Fruit fly (Drosophila melanogaster) whole organism, prepupa: ENCODE data around the gene CG43373.

Source experiments
- Blimp-1 ChIP-seq: fragments of 200-800 bp; sonication (Bioruptor generic); optimal IDR thresholded peaks from 3 replicates; lab custom pipeline; 2017; ENCODE audit warnings: missing biosample characterization, missing genetic modification characterization, mild to moderate bottlenecking, moderate library complexity, missing genetic modification reagents
- CG10631 ChIP-seq: fragments of 200-800 bp; sonication (Bioruptor generic); optimal IDR thresholded peaks from 2 replicates; lab custom pipeline; 2016; ENCODE audit warnings: missing biosample characterization, missing genetic modification characterization
- CG10669 ChIP-seq: fragments of 200-800 bp; sonication (Bioruptor generic); optimal IDR thresholded peaks from 3 replicates; lab custom pipeline; 2018; ENCODE audit warnings: missing biosample characterization, mild to moderate bottlenecking, missing genetic modification characterization, moderate library complexity
- CG11294 ChIP-seq: fragments of 200-800 bp; sonication (Bioruptor generic); IDR thresholded peaks from 2 replicates; pipeline ENCODE4 v1.3.6; 2022; ENCODE audit warnings: missing biosample characterization, missing genetic modification characterization
- CG11762 ChIP-seq: fragments of 200-800 bp; sonication (Bioruptor generic); optimal IDR thresholded peaks from 3 replicates; lab custom pipeline; 2016; ENCODE audit warnings: missing biosample characterization, missing genetic modification characterization; ENCODE audit not compliant: insufficient read depth
- CG11902 ChIP-seq: fragments of 200-800 bp; sonication (Bioruptor generic); optimal IDR thresholded peaks from 3 replicates; lab custom pipeline; 2016; ENCODE audit warnings: missing biosample characterization, missing genetic modification characterization
- CG15336 ChIP-seq: fragments of 200-800 bp; sonication (Bioruptor generic); IDR thresholded peaks from 2 replicates; pipeline ENCODE4 v1.3.6; 2022; ENCODE audit warnings: missing biosample characterization, missing genetic modification characterization
- CG3032 ChIP-seq: fragments of 200-800 bp; optimal IDR thresholded peaks from 2 replicates; lab custom pipeline; 2019; ENCODE audit warnings: missing biosample characterization, mild to moderate bottlenecking, missing genetic modification characterization, moderate library complexity
- CG31627 ChIP-seq: fragments of 200-800 bp; sonication (Bioruptor generic); optimal IDR thresholded peaks from 3 replicates; lab custom pipeline; 2016; ENCODE audit warnings: missing biosample characterization, missing genetic modification characterization
- CG32006 ChIP-seq: fragments of 200-800 bp; sonication (Bioruptor generic); optimal IDR thresholded peaks from 3 replicates; lab custom pipeline; 2017; ENCODE audit warnings: missing biosample characterization, mild to moderate bottlenecking, missing genetic modification characterization
- CG34406 ChIP-seq: fragments of 200-800 bp; sonication (Bioruptor generic); optimal IDR thresholded peaks from 3 replicates; lab custom pipeline; 2016; ENCODE audit warnings: missing biosample characterization, missing genetic modification characterization
- CG3919 ChIP-seq: fragments of 200-800 bp; sonication (Bioruptor generic); optimal IDR thresholded peaks from 3 replicates; lab custom pipeline; 2016; ENCODE audit warnings: missing biosample characterization, missing genetic modification characterization
- CG4318 ChIP-seq: fragments of 200-800 bp; sonication (Bioruptor generic); optimal IDR thresholded peaks from 3 replicates; lab custom pipeline; 2017; ENCODE audit warnings: missing biosample characterization, mild to moderate bottlenecking, missing genetic modification characterization
- CG6163 ChIP-seq: fragments of 200-800 bp; sonication (Bioruptor generic); IDR thresholded peaks from 3 replicates; pipeline ENCODE4 v1.3.6; 2022; ENCODE audit warnings: missing biosample characterization, missing genetic modification characterization
- CG6792 ChIP-seq: fragments of 200-800 bp; sonication (Bioruptor generic); optimal IDR thresholded peaks from 3 replicates; lab custom pipeline; 2016; ENCODE audit warnings: missing biosample characterization, missing genetic modification characterization
- CG6808 ChIP-seq: fragments of 200-800 bp; sonication (Bioruptor generic); optimal IDR thresholded peaks from 3 replicates; lab custom pipeline; 2017; ENCODE audit warnings: missing biosample characterization, missing genetic modification characterization, mild to moderate bottlenecking, moderate library complexity, missing genetic modification reagents
- CG6854 ChIP-seq: fragments of 200-800 bp; sonication (Bioruptor generic); optimal IDR thresholded peaks from 2 replicates; lab custom pipeline; 2017; ENCODE audit warnings: missing biosample characterization, mild to moderate bottlenecking, missing genetic modification characterization
- CG8119 ChIP-seq: fragments of 200-800 bp; sonication (Bioruptor generic); IDR thresholded peaks from 3 replicates; pipeline ENCODE4 v1.3.6; 2022; ENCODE audit warnings: missing biosample characterization, missing genetic modification characterization
- CG8319 ChIP-seq: fragments of 200-800 bp; sonication (Bioruptor generic); optimal IDR thresholded peaks from 3 replicates; lab custom pipeline; 2016; ENCODE audit warnings: missing biosample characterization, missing genetic modification characterization
- CG8632 ChIP-seq: fragments of 200-800 bp; sonication (Bioruptor generic); optimal IDR thresholded peaks from 3 replicates; lab custom pipeline; 2016; ENCODE audit warnings: missing biosample characterization, missing genetic modification characterization
- Eip75B ChIP-seq: fragments of 200-800 bp; sonication (Bioruptor generic); optimal IDR thresholded peaks from 3 replicates; lab custom pipeline; 2016; ENCODE audit warnings: missing biosample characterization, missing genetic modification characterization
- Eip78C ChIP-seq: fragments of 200-800 bp; sonication (Bioruptor generic); peaks from one replicate; lab custom pipeline; 2016; ENCODE audit warnings: missing biosample characterization, missing genetic modification characterization
- Ets21C ChIP-seq: fragments of 200-800 bp; sonication (Bioruptor generic); optimal IDR thresholded peaks from 3 replicates; lab custom pipeline; 2016; ENCODE audit warnings: missing biosample characterization, missing genetic modification characterization
- Ets96B ChIP-seq: fragments of 200-800 bp; optimal IDR thresholded peaks from 2 replicates; lab custom pipeline; 2019; ENCODE audit warnings: missing biosample characterization, mild to moderate bottlenecking, missing genetic modification characterization, moderate library complexity
- Hr38 ChIP-seq: sonication (Bioruptor generic); optimal IDR thresholded peaks from 2 replicates; lab custom pipeline; 2016; ENCODE audit warnings: missing biosample characterization, missing genetic modification characterization
- Hr39 ChIP-seq: fragments of 200-800 bp; sonication (Bioruptor generic); optimal IDR thresholded peaks from 2 replicates; lab custom pipeline; 2016; ENCODE audit warnings: missing biosample characterization, missing genetic modification characterization
- Hr4 ChIP-seq: fragments of 200-800 bp; sonication (Bioruptor generic); optimal IDR thresholded peaks from 3 replicates; lab custom pipeline; 2016; ENCODE audit warnings: missing biosample characterization, missing genetic modification characterization
- Lpt ChIP-seq: fragments of 200-800 bp; sonication (Bioruptor generic); optimal IDR thresholded peaks from 3 replicates; lab custom pipeline; 2016; ENCODE audit warnings: missing biosample characterization, missing genetic modification characterization
- Met ChIP-seq: fragments of 200-800 bp; sonication (Bioruptor generic); optimal IDR thresholded peaks from 3 replicates; lab custom pipeline; 2016; ENCODE audit warnings: missing biosample characterization, missing genetic modification characterization
- OdsH ChIP-seq: fragments of 200-800 bp; sonication (Bioruptor generic); optimal IDR thresholded peaks from 3 replicates; lab custom pipeline; 2016; ENCODE audit warnings: missing biosample characterization, missing genetic modification characterization
- Smox ChIP-seq: fragments of 200-800 bp; sonication (Bioruptor generic); optimal IDR thresholded peaks from 3 replicates; lab custom pipeline; 2016; ENCODE audit warnings: missing biosample characterization, missing genetic modification characterization
- Sox14 ChIP-seq: fragments of 200-800 bp; sonication (Bioruptor generic); optimal IDR thresholded peaks from 3 replicates; lab custom pipeline; 2016; ENCODE audit warnings: missing biosample characterization, missing genetic modification characterization
- Sox15 ChIP-seq: fragments of 200-800 bp; sonication (Bioruptor generic); optimal IDR thresholded peaks from 3 replicates; lab custom pipeline; 2016; ENCODE audit warnings: missing biosample characterization, missing genetic modification characterization
- achi ChIP-seq: fragments of 200-800 bp; sonication (Bioruptor generic); optimal IDR thresholded peaks from 3 replicates; lab custom pipeline; 2016; ENCODE audit warnings: missing biosample characterization, missing genetic modification characterization
- acj6 ChIP-seq: fragments of 200-800 bp; sonication (Bioruptor generic); optimal IDR thresholded peaks from 3 replicates; lab custom pipeline; 2016; ENCODE audit warnings: missing biosample characterization, missing genetic modification characterization
- dsx ChIP-seq: fragments of 200-800 bp; optimal IDR thresholded peaks from 3 replicates; lab custom pipeline; 2019; ENCODE audit warnings: missing biosample characterization, mild to moderate bottlenecking, missing genetic modification characterization, moderate library complexity; ENCODE audit not compliant: poor library complexity, severe bottlenecking
- eg ChIP-seq: fragments of 200-800 bp; sonication (Bioruptor generic); IDR thresholded peaks from 3 replicates; pipeline ENCODE4 v1.3.6; 2022; ENCODE audit warnings: missing biosample characterization, missing genetic modification characterization
- esn ChIP-seq: fragments of 200-800 bp; sonication (Bioruptor generic); optimal IDR thresholded peaks from 2 replicates; lab custom pipeline; 2016; ENCODE audit warnings: missing biosample characterization, mild to moderate bottlenecking, missing genetic modification characterization, moderate library complexity
- fd59A ChIP-seq: fragments of 200-800 bp; sonication (Bioruptor generic); optimal IDR thresholded peaks from 2 replicates; lab custom pipeline; 2017; ENCODE audit warnings: missing biosample characterization, mild to moderate bottlenecking, missing genetic modification characterization, missing genetic modification reagents
- fkh ChIP-seq: fragments of 200-800 bp; sonication (Bioruptor generic); optimal IDR thresholded peaks from 3 replicates; lab custom pipeline; 2017; ENCODE audit warnings: missing biosample characterization, mild to moderate bottlenecking, missing genetic modification characterization, moderate library complexity
- net ChIP-seq: fragments of 200-800 bp; sonication (Bioruptor generic); optimal IDR thresholded peaks from 3 replicates; lab custom pipeline; 2016; ENCODE audit warnings: missing biosample characterization, missing genetic modification characterization
- pdm3 ChIP-seq: fragments of 200-800 bp; sonication (Bioruptor generic); optimal IDR thresholded peaks from 3 replicates; lab custom pipeline; 2016; ENCODE audit warnings: missing biosample characterization, missing genetic modification characterization
- spab ChIP-seq: fragments of 200-800 bp; sonication (Bioruptor generic); optimal IDR thresholded peaks from 2 replicates; lab custom pipeline; 2017; ENCODE audit warnings: missing biosample characterization, mild to moderate bottlenecking, missing genetic modification characterization, missing genetic modification reagents
- topi ChIP-seq: fragments of 200-800 bp; sonication (Bioruptor generic); optimal IDR thresholded peaks from 3 replicates; lab custom pipeline; 2016; ENCODE audit warnings: missing biosample characterization, missing genetic modification characterization

Gene CG43373

DNA sequence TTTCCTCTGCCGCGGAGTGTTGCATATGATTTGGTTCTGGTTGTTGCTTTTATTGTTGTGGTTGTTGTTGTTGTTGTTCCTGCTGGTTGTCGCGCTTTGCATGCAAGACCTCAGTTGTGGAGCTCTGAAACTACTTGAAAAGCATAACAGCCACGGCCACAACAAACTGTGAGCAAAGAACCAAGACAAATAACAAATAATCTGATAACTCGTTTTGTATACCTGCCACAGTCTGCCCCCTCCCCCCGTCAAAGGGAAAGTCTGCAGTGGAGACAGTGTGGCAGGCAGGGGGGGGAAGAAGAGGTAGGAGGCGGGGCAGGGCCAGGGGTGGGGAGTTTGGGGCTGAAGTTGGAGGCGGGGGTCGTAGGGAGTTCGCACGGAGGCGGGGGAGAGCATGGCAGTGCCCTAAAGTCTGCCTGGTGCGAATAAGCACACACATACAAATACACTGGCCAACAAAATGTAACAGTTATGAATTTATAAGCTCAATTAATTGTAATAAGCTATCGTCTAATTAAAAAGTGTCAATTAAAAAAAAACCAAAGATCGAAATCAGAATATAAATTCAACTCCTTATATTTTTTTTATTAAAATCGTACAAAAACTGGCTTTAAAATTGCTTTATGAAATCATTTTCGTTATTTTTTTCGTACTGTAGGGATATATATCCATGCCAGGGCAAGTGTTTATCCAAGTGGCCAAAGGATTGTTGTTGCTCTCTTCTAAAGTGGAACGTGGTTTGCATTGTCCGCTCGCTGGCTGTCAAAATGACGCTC lies 54.5 kb downstream of the CG43373 start (continued):
- TF ChIP-seq CG32006 (GFP tag; lab: Kevin White, UChicago): peak; percentile 67
- peak; percentile 74 for TF ChIP-seq pdm3 (GFP tag; lab: Kevin White, UChicago)
- TF ChIP-seq CG8632 (GFP tag; lab: Kevin White, UChicago): peak; percentile 84
- peak; percentile 86 for TF ChIP-seq topi
- peak; percentile 88 for TF ChIP-seq acj6
- TF ChIP-seq achi (GFP tag; lab: Kevin White, UChicago): peak; percentile 78
- peak; percentile 83 for TF ChIP-seq OdsH (GFP tag; lab: Kevin White, UChicago)
- peak; percentile 72 for TF ChIP-seq CG10669 (GFP tag; lab: Kevin White, UChicago)
- TF ChIP-seq Hr4 (GFP tag; lab: Kevin White, UChicago): peak; percentile 28
- TF ChIP-seq CG11902 (GFP tag; lab: Kevin White, UChicago): peak; percentile 68
- peak; percentile 1 for TF ChIP-seq Lpt (GFP tag; lab: Kevin White, UChicago)
- TF ChIP-seq CG3919 (GFP tag; lab: Kevin White, UChicago): peak; percentile 84
- TF ChIP-seq CG10631: peak; percentile 82
- peak; percentile 84 for TF ChIP-seq Ets96B (tag; lab: Kevin White, UChicago)
- peak; percentile 83 for TF ChIP-seq CG31627 (GFP tag; lab: Kevin White, UChicago)
- TF ChIP-seq Eip75B (GFP tag; lab: Kevin White, UChicago): peak; percentile 78
- TF ChIP-seq net (GFP tag; lab: Kevin White, UChicago): peak; percentile 68
- peak; percentile 68 for TF ChIP-seq fd59A (GFP tag; lab: Kevin White, UChicago)
- no peak for TF ChIP-seq Hr38
- peak; percentile 74 for TF ChIP-seq CG3032 (tag; lab: Kevin White, UChicago)
- TF ChIP-seq CG4318 (GFP tag; lab: Kevin White, UChicago): peak; percentile 2
- peak; percentile 80 for TF ChIP-seq Blimp-1 (GFP tag; lab: Kevin White, UChicago)
- TF ChIP-seq spab (GFP tag; lab: Kevin White, UChicago): peak; percentile 73
- peak; percentile 94 for TF ChIP-seq Eip78C
- peak; percentile 73 for TF ChIP-seq CG11762 (GFP tag; lab: Kevin White, UChicago)
- TF ChIP-seq fkh (GFP tag; lab: Kevin White, UChicago): peak; percentile 87
- peak; percentile 75 for TF ChIP-seq Sox14 (GFP tag; lab: Kevin White, UChicago)
- no peak for TF ChIP-seq CG11294
- peak; percentile 53 for TF ChIP-seq dsx (GFP tag; lab: Kevin White, UChicago)
- peak; percentile 75 for TF ChIP-seq Ets21C (GFP tag; lab: Kevin White, UChicago)

- TF ChIP-seq Eip78C (peak; percentile 48), CG10669 (GFP tag; lab: Kevin White, UChicago) (no peak), OdsH (GFP tag; lab: Kevin White, UChicago) (peak; percentile 23), CG11762 (GFP tag; lab: Kevin White, UChicago) (no peak), Ets21C (GFP tag; lab: Kevin White, UChicago) (peak; percentile 1), CG4318 (GFP tag; lab: Kevin White, UChicago) (peak; percentile 7), CG32006 (GFP tag; lab: Kevin White, UChicago) (peak; percentile 19), Sox15 (GFP tag; lab: Kevin White, UChicago) (no peak), Hr39 (GFP tag; lab: Kevin White, UChicago) (peak; percentile 17), CG10631 (peak; percentile 28), pdm3 (GFP tag; lab: Kevin White, UChicago) (no peak), spab (GFP tag; lab: Kevin White, UChicago) (no peak), CG34406 (peak; percentile 13), Hr4 (GFP tag; lab: Kevin White, UChicago) (peak; percentile 16), CG8319 (GFP tag; lab: Kevin White, UChicago) (no peak), fkh (GFP tag; lab: Kevin White, UChicago) (no peak), Ets96B (tag; lab: Kevin White, UChicago) (peak; percentile 0), CG15336 (GFP tag; lab: Robert Waterston, UW) (no peak), esn (peak; percentile 47), CG8632 (GFP tag; lab: Kevin White, UChicago) (peak; percentile 1), CG6163 (GFP tag; lab: Robert Waterston, UW) (no peak), Lpt (GFP tag; lab: Kevin White, UChicago) (no peak), Hr38 (no peak), Smox (GFP tag; lab: Kevin White, UChicago) (peak; percentile 18), Met (peak; percentile 4), CG6854 (GFP tag; lab: Kevin White, UChicago) (no peak), CG8119 (GFP tag; lab: Robert Waterston, UW) (no peak), CG6792 (GFP tag; lab: Kevin White, UChicago) (no peak), eg (GFP tag; lab: Robert Waterston, UW) (no peak), CG6808 (GFP tag; lab: Kevin White, UChicago) (no peak)
- TF ChIP-seq, all 60 proteins: peak for 14
Measured at dm6 chr3L:16487812-16488211, 55.4 kb downstream of the CG43373 start.
